Fruit fly (Drosophila melanogaster) whole organism, embryonic: ENCODE measurements around the gene spo.
A peak's percentile ranks its signal among the peaks of the same experiment; 100 is the strongest.

Experiments
- Aef1 ChIP-seq: fragments of 200-800 bp; sonication (Bioruptor generic); IDR thresholded peaks from 3 replicates; pipeline ENCODE4 v1.3.6; 2022; ENCODE audit warnings: missing biosample characterization, missing genetic modification characterization
- Asciz ChIP-seq: fragments of 200-800 bp; sonication (Bioruptor generic); optimal IDR thresholded peaks from 2 replicates; lab custom pipeline; 2017; ENCODE audit warnings: missing biosample characterization, mild to moderate bottlenecking, missing genetic modification characterization, missing genetic modification reagents
- Atf-2 ChIP-seq: fragments of 200-800 bp; sonication (Bioruptor generic); optimal IDR thresholded peaks from 2 replicates; lab custom pipeline; 2016; ENCODE audit warnings: missing biosample characterization, missing genetic modification characterization
- Awh ChIP-seq: fragments of 200-800 bp; sonication (Bioruptor generic); IDR thresholded peaks from 2 replicates; pipeline ENCODE4, ENCODE4 v1.3.6; 2022; ENCODE audit warnings: missing biosample characterization, missing genetic modification characterization
- B-H1 ChIP-seq: fragments of 200-800 bp; sonication (Bioruptor generic); IDR thresholded peaks from 3 replicates; pipeline ENCODE4 v1.3.6; 2022; ENCODE audit warnings: missing biosample characterization, missing genetic modification characterization
- CG11247 ChIP-seq: fragments of 200-800 bp; sonication (Bioruptor generic); IDR thresholded peaks from 2 replicates; pipeline ENCODE4 v1.3.6; 2022; ENCODE audit warnings: missing biosample characterization, missing genetic modification characterization
- CG11696 ChIP-seq: fragments of 200-800 bp; sonication (Bioruptor generic); IDR thresholded peaks from 2 replicates; pipeline ENCODE4 v1.3.6; 2022; ENCODE audit warnings: missing biosample characterization, missing genetic modification characterization
- CG13894 ChIP-seq: fragments of 200-800 bp; sonication (Bioruptor generic); optimal IDR thresholded peaks from 3 replicates; lab custom pipeline; 2018; ENCODE audit warnings: missing biosample characterization, mild to moderate bottlenecking, missing genetic modification characterization, moderate library complexity
- CG2712 ChIP-seq: fragments of 200-800 bp; optimal IDR thresholded peaks from 3 replicates; lab custom pipeline; 2019; ENCODE audit warnings: missing biosample characterization, mild to moderate bottlenecking, missing genetic modification characterization, moderate library complexity
- CG2875 ChIP-seq: fragments of 200-800 bp; sonication (Bioruptor generic); optimal IDR thresholded peaks from 2 replicates; lab custom pipeline; 2017; ENCODE audit warnings: missing biosample characterization, mild to moderate bottlenecking, missing genetic modification characterization, missing genetic modification reagents
- CG31224 ChIP-seq: fragments of 200-800 bp; sonication (Bioruptor generic); IDR thresholded peaks from 2 replicates; pipeline ENCODE4 v1.3.6; 2022; ENCODE audit warnings: missing biosample characterization, missing genetic modification characterization
- CG31365 ChIP-seq: fragments of 200-800 bp; sonication (Bioruptor generic); optimal IDR thresholded peaks from 2 replicates; lab custom pipeline; 2018; ENCODE audit warnings: missing biosample characterization, mild to moderate bottlenecking, missing genetic modification characterization
- CG32767 ChIP-seq: fragments of 200-800 bp; sonication (Bioruptor generic); IDR thresholded peaks from 2 replicates; pipeline ENCODE4 v1.3.6; 2022; ENCODE audit warnings: missing biosample characterization, missing genetic modification characterization
- CG34422 ChIP-seq: fragments of 200-800 bp; sonication (Bioruptor generic); IDR thresholded peaks from 3 replicates; pipeline ENCODE4 v1.3.6; 2022; ENCODE audit warnings: missing biosample characterization, missing genetic modification characterization
- CG3995 ChIP-seq: fragments of 200-800 bp; sonication (Bioruptor generic); optimal IDR thresholded peaks from 3 replicates; lab custom pipeline; 2016; ENCODE audit warnings: missing biosample characterization, missing genetic modification characterization
- CG4282 ChIP-seq: fragments of 200-800 bp; sonication (Bioruptor generic); optimal IDR thresholded peaks from 2 replicates; lab custom pipeline; 2016; ENCODE audit warnings: missing biosample characterization, missing genetic modification characterization
- CG4360 ChIP-seq: fragments of 200-800 bp; sonication (Bioruptor generic); IDR thresholded peaks from 2 replicates; pipeline ENCODE4 v1.3.6; 2022; ENCODE audit warnings: missing biosample characterization, missing genetic modification characterization
- CG4404 ChIP-seq: fragments of 200-800 bp; sonication (Bioruptor generic); IDR thresholded peaks from 2 replicates; pipeline ENCODE4 v1.3.6; 2022; ENCODE audit warnings: missing biosample characterization, missing genetic modification characterization
- CG4854 ChIP-seq: fragments of 200-800 bp; sonication (Bioruptor generic); optimal IDR thresholded peaks from 2 replicates; lab custom pipeline; 2016; ENCODE audit warnings: missing biosample characterization, missing genetic modification characterization, inconsistent platforms
- CG5953 ChIP-seq: fragments of 200-800 bp; sonication (Bioruptor generic); IDR thresholded peaks from 2 replicates; pipeline ENCODE4 v1.3.6; 2022; ENCODE audit warnings: missing biosample characterization, missing genetic modification characterization
- CG7372 ChIP-seq: fragments of 200-800 bp; sonication (Bioruptor generic); IDR thresholded peaks from 2 replicates; pipeline ENCODE4 v1.3.6; 2022; ENCODE audit warnings: missing biosample characterization, missing genetic modification characterization
- Eip74EF ChIP-seq, 2 experiments: fragments of 200-800 bp in 1 of 2; fragments of >200 bp in 1 of 2; sonication (Bioruptor generic) in 1 of 2; optimal IDR thresholded peaks; 2 replicates each; lab custom pipeline; 2017 to 2019; ENCODE audit warnings: missing biosample characterization in 2 of 2, missing genetic modification characterization in 2 of 2, mild to moderate bottlenecking in 1 of 2, moderate library complexity in 1 of 2
- HLH54F ChIP-seq: fragments of 200-800 bp; sonication (Bioruptor generic); optimal IDR thresholded peaks from 3 replicates; lab custom pipeline; 2016; ENCODE audit warnings: missing biosample characterization, missing genetic modification characterization
- HmgD ChIP-seq: fragments of 200-800 bp; sonication (Bioruptor generic); optimal IDR thresholded peaks from 3 replicates; lab custom pipeline; 2016; ENCODE audit warnings: missing biosample characterization, missing genetic modification characterization
- MBD-R2 ChIP-seq: fragments of 200-800 bp; sonication (Bioruptor generic); IDR thresholded peaks from 2 replicates; pipeline ENCODE4 v1.3.6; 2022; ENCODE audit warnings: missing biosample characterization, missing genetic modification characterization
- Mrtf ChIP-seq: fragments of 200-800 bp; sonication (Bioruptor generic); IDR thresholded peaks from 3 replicates; pipeline ENCODE4 v1.3.6; 2022; ENCODE audit warnings: missing biosample characterization, missing genetic modification characterization
- Myb ChIP-seq: fragments of 200-800 bp; sonication (Bioruptor generic); optimal IDR thresholded peaks from 2 replicates; lab custom pipeline; 2016; ENCODE audit warnings: missing biosample characterization, missing genetic modification characterization
- Oli ChIP-seq: fragments of 200-800 bp; sonication (Bioruptor generic); optimal IDR thresholded peaks from 2 replicates; lab custom pipeline; 2018; ENCODE audit warnings: missing biosample characterization, mild to moderate bottlenecking, missing genetic modification characterization, moderate library complexity
- Pdp1 ChIP-seq, 2 experiments: fragments of 200-800 bp; sonication (Bioruptor generic); optimal IDR thresholded peaks; 3 replicates each; lab custom pipeline; 2016; ENCODE audit warnings: missing biosample characterization in 2 of 2, missing genetic modification characterization in 2 of 2, mild to moderate bottlenecking in 1 of 2, moderate library complexity in 1 of 2
- Ssrp ChIP-seq: fragments of 200-800 bp; sonication (Bioruptor generic); optimal IDR thresholded peaks from 2 replicates; lab custom pipeline; 2018; ENCODE audit warnings: missing biosample characterization, mild to moderate bottlenecking, missing genetic modification characterization, moderate library complexity
- Tbp ChIP-seq: fragments of >200 bp; optimal IDR thresholded peaks from 2 replicates; lab custom pipeline; 2018; ENCODE audit warnings: missing biosample characterization, missing genetic modification characterization
- Usf ChIP-seq: fragments of 200-800 bp; sonication (Bioruptor generic); optimal IDR thresholded peaks from 2 replicates; lab custom pipeline; 2017; ENCODE audit warnings: missing genotype, missing biosample characterization, missing genetic modification characterization
- Xrp1 ChIP-seq: fragments of 200-800 bp; sonication (Bioruptor generic); IDR thresholded peaks from 2 replicates; pipeline ENCODE4 v1.3.6; 2022; ENCODE audit warnings: missing biosample characterization, missing genetic modification characterization
- YL-1 ChIP-seq: fragments of 200-800 bp; sonication (Bioruptor generic); optimal IDR thresholded peaks from 3 replicates; lab custom pipeline; 2017; ENCODE audit warnings: missing biosample characterization, mild to moderate bottlenecking, missing genetic modification characterization
- abd-A ChIP-seq: fragments of 200-800 bp; sonication (Bioruptor generic); optimal IDR thresholded peaks from 3 replicates; lab custom pipeline; 2019; ENCODE audit warnings: missing biosample characterization, mild to moderate bottlenecking, missing genetic modification characterization, moderate library complexity
- bab2 ChIP-seq: fragments of 200-800 bp; sonication (Bioruptor generic); optimal IDR thresholded peaks from 2 replicates; lab custom pipeline; 2016; ENCODE audit warnings: missing biosample characterization, missing genetic modification characterization
- br ChIP-seq: fragments of >200 bp; optimal IDR thresholded peaks from 2 replicates; lab custom pipeline; 2017
- ems ChIP-seq: fragments of 200-800 bp; sonication (Bioruptor generic); optimal IDR thresholded peaks from 3 replicates; lab custom pipeline; 2016; ENCODE audit warnings: missing biosample characterization, missing genetic modification characterization
- fd96Cb ChIP-seq: fragments of 200-800 bp; sonication (Bioruptor generic); optimal IDR thresholded peaks from 2 replicates; lab custom pipeline; 2018; ENCODE audit warnings: missing biosample characterization, mild to moderate bottlenecking, missing genetic modification characterization, moderate library complexity
- lov ChIP-seq, 2 experiments: fragments of 200-800 bp in 1 of 2; fragments of >200 bp in 1 of 2; sonication (Bioruptor generic) in 1 of 2; IDR thresholded peaks in 1 of 2; optimal IDR thresholded peaks in 1 of 2; 2 replicates in 1 of 2; 3 replicates in 1 of 2; pipeline versions ENCODE4 v1.3.6 to Lab custom; 2017 to 2022; ENCODE audit warnings: missing biosample characterization in 1 of 2, missing genetic modification characterization in 1 of 2
- nau ChIP-seq: fragments of 200-800 bp; sonication (Bioruptor generic); optimal IDR thresholded peaks from 3 replicates; lab custom pipeline; 2017; ENCODE audit warnings: missing biosample characterization, mild to moderate bottlenecking, missing genetic modification characterization, missing genetic modification reagents
- oc ChIP-seq: fragments of 200-800 bp; sonication (Bioruptor generic); optimal IDR thresholded peaks from 2 replicates; lab custom pipeline; 2018; ENCODE audit warnings: missing biosample characterization, mild to moderate bottlenecking, missing genetic modification characterization, moderate library complexity
- sd ChIP-seq: fragments of 200-800 bp; sonication (Bioruptor generic); optimal IDR thresholded peaks from 3 replicates; lab custom pipeline; 2018; ENCODE audit warnings: missing biosample characterization, mild to moderate bottlenecking, missing genetic modification characterization, moderate library complexity
- shn ChIP-seq: fragments of 200-800 bp; sonication (Bioruptor generic); optimal IDR thresholded peaks from 3 replicates; lab custom pipeline; 2016; ENCODE audit warnings: missing biosample characterization, missing genetic modification characterization
- tio ChIP-seq: fragments of 200-800 bp; sonication (Bioruptor generic); optimal IDR thresholded peaks from 2 replicates; lab custom pipeline; 2017; ENCODE audit warnings: missing biosample characterization, missing genetic modification characterization, inconsistent platforms
- wdn ChIP-seq: fragments of 200-800 bp; sonication (Bioruptor generic); IDR thresholded peaks from 2 replicates; pipeline ENCODE4 v1.3.6; 2022; ENCODE audit warnings: missing biosample characterization, missing genetic modification characterization
- zf30C ChIP-seq: fragments of 200-800 bp; sonication (Bioruptor generic); optimal IDR thresholded peaks from 3 replicates; lab custom pipeline; 2018; ENCODE audit warnings: missing biosample characterization, mild to moderate bottlenecking, missing genetic modification characterization

The spo gene

DNA sequence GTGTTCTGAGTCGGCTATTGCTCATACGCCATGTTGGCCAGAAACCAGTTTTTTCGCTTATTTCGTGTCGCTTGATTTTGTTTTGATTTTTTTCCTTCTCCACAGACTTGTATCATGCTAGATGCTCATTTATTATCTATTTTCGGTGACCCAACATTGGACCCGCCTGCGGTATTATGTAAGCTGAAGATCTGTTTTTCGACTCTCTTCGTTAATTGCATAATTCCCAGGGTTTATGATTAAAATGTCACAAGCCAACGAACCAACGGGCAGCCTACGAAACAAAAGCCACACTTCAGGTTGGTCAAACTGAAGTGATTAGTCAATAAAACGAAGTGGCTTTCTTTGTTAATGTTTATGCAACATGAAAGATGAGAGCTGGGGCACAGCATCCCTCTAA lies 13.8 kb downstream of the spo start:
- TF ChIP-seq CG34422 (GFP tag; lab: Robert Waterston, UW) (no peak), CG13894 (tag; lab: Kevin White, UChicago) (peak; percentile 11), Aef1 (GFP tag; lab: Robert Waterston, UW) (no peak), abd-A (tag; lab: Kevin White, UChicago) (peak; percentile 30), CG31224 (GFP tag; lab: Robert Waterston, UW) (no peak), CG5953 (GFP tag; lab: Robert Waterston, UW) (no peak), CG7372 (GFP tag; lab: Robert Waterston, UW) (peak; percentile 32; the same call in 1 of the 2 replicates), Pdp1 (GFP tag; optimal IDR thresholded peaks at IDR 0.05; lab: Kevin White, UChicago) (peak in 1 of 2 experiments; percentile 94), nau (GFP tag; lab: Kevin White, UChicago) (no peak), CG11696 (GFP tag; lab: Robert Waterston, UW) (no peak), MBD-R2 (GFP tag; lab: Robert Waterston, UW) (no peak), Atf-2 (GFP tag; lab: Kevin White, UChicago) (no peak), wdn (GFP tag; lab: Robert Waterston, UW) (no peak), oc (peak; percentile 79), Awh (GFP tag; lab: Robert Waterston, UW) (0 out of 2 replicates have a peak, but pooled peaks have one; percentile 26)

DNA sequence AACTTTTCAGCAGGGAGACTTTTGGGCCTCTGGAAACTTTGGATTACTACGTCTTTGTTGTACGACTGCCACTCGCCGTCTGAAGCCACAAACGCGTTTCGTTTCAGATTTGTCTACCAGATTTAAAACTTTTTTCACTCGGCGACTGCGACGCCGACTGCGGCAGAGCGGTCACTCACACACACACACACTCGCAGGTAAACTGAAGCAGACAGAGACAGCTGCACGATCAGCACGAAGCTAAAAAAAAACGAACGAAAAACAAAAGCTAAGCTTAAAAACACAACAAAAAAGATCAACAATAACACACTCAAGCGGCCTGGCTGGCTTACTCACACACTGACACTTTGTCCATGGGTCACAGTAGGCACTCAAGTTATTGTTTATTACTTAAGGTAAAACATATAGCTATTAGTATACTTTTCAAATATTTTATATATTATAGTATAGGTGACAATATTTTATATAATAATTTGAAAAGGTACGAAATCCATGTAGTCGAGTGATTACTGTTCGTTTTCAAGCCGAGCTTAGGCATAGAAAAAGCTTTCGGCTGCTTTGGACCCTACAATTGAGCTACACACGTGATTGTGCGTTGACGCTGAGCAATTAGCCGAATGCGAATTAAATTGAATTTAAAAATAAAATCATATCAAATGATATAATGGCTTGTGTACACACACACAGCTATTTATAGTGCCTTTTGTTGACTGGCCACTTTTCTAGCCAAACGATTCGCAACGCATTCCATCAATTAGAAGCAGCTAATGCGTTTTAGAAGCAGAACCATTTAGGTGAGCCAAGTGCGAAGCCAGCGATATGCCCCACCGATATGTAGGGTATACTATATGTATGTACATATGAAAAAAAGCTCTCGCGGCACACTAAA lies 14.9 kb downstream of the spo start, which contains the start of gene Msr-110:
Gene Msr-110 (minus strand): TSS at position 99 of the 889 bp plus-strand sequence.
- TF ChIP-seq Eip74EF (GFP tag; optimal IDR thresholded peaks at IDR 0.05; lab: Kevin White, UChicago) = peak in 1 of 2 experiments; percentile 86
- TF ChIP-seq CG11247 = peak; percentile 88
- TF ChIP-seq CG32767 (GFP tag; lab: Robert Waterston, UW) = peak; percentile 92
- TF ChIP-seq tio (GFP tag; lab: Kevin White, UChicago) = peak; percentile 77
- TF ChIP-seq B-H1 (GFP tag; lab: Robert Waterston, UW) = peak; percentile 74; the same call in 2 of the 3 replicates
- peak; percentile 84 for TF ChIP-seq bab2 (GFP tag; lab: Kevin White, UChicago)
- peak; percentile 56 for TF ChIP-seq Myb (GFP tag; lab: Kevin White, UChicago)
- peak; percentile 58 for TF ChIP-seq Usf (GFP tag; lab: Kevin White, UChicago)
- peak; percentile 84 for TF ChIP-seq Mrtf
- peak; percentile 64 for TF ChIP-seq CG2875 (GFP tag; lab: Kevin White, UChicago)
- peak; percentile 87 for TF ChIP-seq Xrp1 (GFP tag; lab: Robert Waterston, UW)
- TF ChIP-seq sd = peak; percentile 82
- TF ChIP-seq zf30C (GFP tag; lab: Kevin White, UChicago) = no peak
- TF ChIP-seq CG4404 (GFP tag; lab: Robert Waterston, UW) = peak; percentile 77
- TF ChIP-seq CG3995 (GFP tag; lab: Kevin White, UChicago) = peak; percentile 49
- no peak for TF ChIP-seq CG4360 (GFP tag; lab: Robert Waterston, UW)
- peak; percentile 56 for TF ChIP-seq CG31365 (tag; lab: Kevin White, UChicago)
- TF ChIP-seq CG4854 (GFP tag; lab: Kevin White, UChicago) = peak; percentile 58
- peak; percentile 90 for TF ChIP-seq fd96Cb (tag; lab: Kevin White, UChicago)
- TF ChIP-seq CG34422 (GFP tag; lab: Robert Waterston, UW) = peak; percentile 91
- peak; percentile 88 for TF ChIP-seq CG2712 (tag; lab: Kevin White, UChicago)
- TF ChIP-seq HmgD (GFP tag; lab: Kevin White, UChicago) = no peak
- peak; percentile 79 for TF ChIP-seq shn
- TF ChIP-seq YL-1 (GFP tag; lab: Kevin White, UChicago) = peak; percentile 54
- peak; percentile 70 for TF ChIP-seq ems
- peak; percentile 87 for TF ChIP-seq Asciz (GFP tag; lab: Kevin White, UChicago)
- peak; percentile 93 for TF ChIP-seq Oli (tag; lab: Kevin White, UChicago)
- peak; percentile 33 for TF ChIP-seq CG4282 (GFP tag; lab: Kevin White, UChicago)
- no peak for TF ChIP-seq Tbp (GFP tag; lab: Kevin White, UChicago)
- TF ChIP-seq lov (optimal IDR thresholded peaks at IDR 0.05; lab: Kevin White, UChicago) = no peak
- TF ChIP-seq lov (GFP tag; IDR thresholded peaks at IDR 0.05; lab: Robert Waterston, UW) = peak; percentile 26; the same call in 1 of the 3 replicates
- TF ChIP-seq br (lab: Kevin White, UChicago) = no peak
- peak; percentile 85 for TF ChIP-seq Ssrp (tag; lab: Kevin White, UChicago)
- peak; percentile 77 for TF ChIP-seq HLH54F
